Worm (Caenorhabditis elegans): Measurements from ENCODE around the gene srg-9.

ce11 chrIII:6295972-6296700 is 39.6 kb upstream of the srg-9 start, which contains the start of gene F47D12.7:
- TF ChIP-seq snpc-4 (tag; optimal IDR thresholded peaks at IDR 0.05), result no peak
- TF ChIP-seq ces-1 (GFP tag; optimal IDR thresholded peaks at IDR 0.05), result no peak
- TF ChIP-seq nhr-237 (tag; optimal IDR thresholded peaks at IDR 0.05), result no peak
- no peak for TF ChIP-seq unc-120 (tag; optimal IDR thresholded peaks at IDR 0.05; ENCODE audit: poor library complexity, severe bottlenecking)
- TF ChIP-seq nhr-28 (tag; optimal IDR thresholded peaks at IDR 0.05), result no peak
- no peak for TF ChIP-seq ceh-39 (tag; optimal IDR thresholded peaks at IDR 0.05)
- TF ChIP-seq zip-8 (tag; optimal IDR thresholded peaks at IDR 0.05), result no peak
- TF ChIP-seq pha-4 (tag; optimal IDR thresholded peaks at IDR 0.05), result no peak
- TF ChIP-seq ztf-11 (tag; optimal IDR thresholded peaks at IDR 0.05), result no peak
- TF ChIP-seq hlh-1 (tag; optimal IDR thresholded peaks at IDR 0.05), result no peak
